Fruit fly (Drosophila melanogaster) whole organism, pupa: ENCODE data around the gene TfIIB.

Source experiments
- CG12605 ChIP-seq: fragments of 200-800 bp; sonication (Bioruptor generic); IDR thresholded peaks from 2 replicates; pipeline ENCODE4 v1.3.6; 2022; ENCODE audit warnings: missing biosample characterization, missing genetic modification characterization
- CG9948 ChIP-seq: fragments of 200-800 bp; sonication (Bioruptor generic); optimal IDR thresholded peaks from 2 replicates; lab custom pipeline; 2018; ENCODE audit warnings: missing biosample characterization, mild to moderate bottlenecking, missing genetic modification characterization, moderate library complexity
- D1 ChIP-seq: fragments of 200-800 bp; sonication (Bioruptor generic); optimal IDR thresholded peaks from 2 replicates; lab custom pipeline; 2018; ENCODE audit warnings: missing biosample characterization, mild to moderate bottlenecking, missing genetic modification characterization, moderate library complexity
- Pif1B ChIP-seq: fragments of 200-800 bp; sonication (Bioruptor generic); optimal IDR thresholded peaks from 3 replicates; lab custom pipeline; 2016; ENCODE audit warnings: missing biosample characterization, missing genetic modification characterization
- rn ChIP-seq: fragments of 200-800 bp; sonication (Bioruptor generic); IDR thresholded peaks from 2 replicates; pipeline ENCODE4 v1.3.6; 2022; ENCODE audit warnings: missing biosample characterization, missing genetic modification characterization

DNA sequence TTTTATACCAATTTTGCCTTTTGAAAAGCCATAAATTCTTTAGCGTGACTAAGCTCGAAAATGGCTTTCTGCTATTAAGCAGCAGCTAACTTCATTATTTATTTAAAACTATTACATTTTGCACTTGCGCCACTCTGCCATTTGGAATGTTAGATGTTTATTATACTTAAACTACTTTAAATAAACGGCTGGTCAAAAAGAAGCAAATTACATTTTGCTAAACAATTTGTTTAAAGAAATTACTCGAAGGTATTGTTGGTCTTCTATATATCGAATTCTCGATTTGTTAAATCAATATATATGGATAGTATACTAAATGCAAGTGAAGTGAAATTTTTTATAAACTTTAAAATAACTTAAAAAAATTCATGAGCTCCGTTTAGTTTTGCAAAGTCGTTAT is 21.2 kb downstream of the TfIIB start, which contains the start of gene ppk10:
- TF ChIP-seq CG12605 (GFP tag; lab: Robert Waterston, UW): no peak
- TF ChIP-seq rn (GFP tag; lab: Robert Waterston, UW): no peak
- TF ChIP-seq Pif1B (GFP tag; lab: Kevin White, UChicago): no peak
- no peak for TF ChIP-seq D1 (tag; lab: Kevin White, UChicago)
- no peak for TF ChIP-seq CG9948 (tag; lab: Kevin White, UChicago)
